Fruit fly (Drosophila melanogaster) S2 (cell line): ENCODE results near the gene Ae2.

Source experiments
- CG8478 ChIP-seq: fragments of >200 bp; optimal IDR thresholded peaks from 2 replicates; lab custom pipeline; 2018
- CTCF ChIP-seq, 2 experiments: fragments of >200 bp; optimal IDR thresholded peaks; 2 replicates each; lab custom pipeline; 2018

dm6 chr3L:9751625-9752024, 11.7 kb upstream of the Ae2 start:
- TF ChIP-seq CTCF (optimal IDR thresholded peaks at IDR 0.05; lab: Kevin White, UChicago) (peak; percentile 89 to 90), CG8478 (lab: Kevin White, UChicago) (no peak)
